Worm (Caenorhabditis elegans): ENCODE measurements around the gene ttr-34.

DNA sequence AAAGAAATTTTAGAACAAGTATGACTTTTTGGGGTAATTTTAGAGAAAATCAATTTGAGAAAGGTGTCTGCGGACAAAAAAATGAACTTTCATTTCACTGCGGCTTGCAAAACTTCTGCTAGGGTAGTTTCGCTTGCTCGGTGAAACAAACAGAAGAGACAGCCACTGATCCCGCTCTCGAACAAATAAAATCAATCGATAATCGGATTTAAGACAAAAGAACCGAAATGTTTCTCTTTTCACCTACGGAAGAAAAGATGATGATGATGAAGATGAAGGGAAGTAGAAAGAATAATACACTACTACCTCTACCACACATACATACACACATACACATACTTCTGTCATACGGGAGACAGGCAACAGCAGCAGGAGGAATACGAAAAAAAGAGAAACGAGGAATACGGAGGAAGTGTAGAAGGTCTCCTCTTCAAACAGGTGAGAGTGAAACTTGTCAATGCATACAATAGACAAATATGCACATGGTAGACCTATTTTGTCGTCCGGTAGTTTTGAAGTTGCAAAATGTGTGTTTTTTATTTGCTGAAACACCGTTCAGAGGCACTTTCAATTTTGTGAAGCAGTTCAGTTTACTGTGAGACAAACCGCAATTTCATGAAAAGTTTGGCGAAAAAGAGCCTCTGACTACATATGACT lies 17.6 kb downstream of the ttr-34 start:
- TF ChIP-seq pqm-1 (tag; optimal IDR thresholded peaks at IDR 0.05) (no peak), snpc-4 (tag; optimal IDR thresholded peaks at IDR 0.05) (no peak), ama-1 (optimal IDR thresholded peaks at IDR 0.05) (no peak), lsy-2 (tag; optimal IDR thresholded peaks at IDR 0.05) (no peak), lin-39 (tag; optimal IDR thresholded peaks at IDR 0.05) (no peak), nhr-11 (tag; optimal IDR thresholded peaks at IDR 0.05) (no peak), ces-1 (GFP tag; optimal IDR thresholded peaks at IDR 0.05) (no peak), egl-27 (tag; optimal IDR thresholded peaks at IDR 0.05) (no peak)
